Worm (Caenorhabditis elegans): ENCODE measurements around the gene Y54G2A.38.

DNA sequence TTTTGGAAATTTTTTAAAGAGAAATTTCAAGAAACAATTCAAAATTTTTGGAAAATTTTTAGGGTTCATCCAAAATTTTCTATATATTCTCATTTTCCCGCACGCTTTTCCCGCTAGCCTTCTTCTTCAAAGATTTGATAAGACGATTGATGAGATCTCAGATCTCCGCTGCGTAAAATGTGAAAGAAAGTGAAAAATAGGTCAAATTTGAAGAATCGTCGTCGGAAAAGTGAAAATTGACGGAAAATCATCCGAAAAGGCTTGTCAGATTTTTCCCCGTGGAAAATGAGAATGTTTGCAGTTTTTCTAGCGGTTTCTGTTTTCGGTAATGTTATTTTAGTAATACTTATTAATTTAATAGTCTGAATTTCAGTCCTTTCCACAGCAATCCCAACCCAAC, 49.9 kb downstream of the Y54G2A.38 start, which contains the start of gene Y54G2A.76:
- TF ChIP-seq ZK546.5 (tag; optimal IDR thresholded peaks at IDR 0.05) = no peak
- TF ChIP-seq egl-27 (tag; optimal IDR thresholded peaks at IDR 0.05) = no peak
- TF ChIP-seq fos-1 (tag; optimal IDR thresholded peaks at IDR 0.05) = no peak
- no peak for TF ChIP-seq ztf-4 (tag; optimal IDR thresholded peaks at IDR 0.05)

Data from whole organism, L2 larva.